Fruit fly (Drosophila melanogaster): ENCODE data around the gene Kal1.

DNA sequence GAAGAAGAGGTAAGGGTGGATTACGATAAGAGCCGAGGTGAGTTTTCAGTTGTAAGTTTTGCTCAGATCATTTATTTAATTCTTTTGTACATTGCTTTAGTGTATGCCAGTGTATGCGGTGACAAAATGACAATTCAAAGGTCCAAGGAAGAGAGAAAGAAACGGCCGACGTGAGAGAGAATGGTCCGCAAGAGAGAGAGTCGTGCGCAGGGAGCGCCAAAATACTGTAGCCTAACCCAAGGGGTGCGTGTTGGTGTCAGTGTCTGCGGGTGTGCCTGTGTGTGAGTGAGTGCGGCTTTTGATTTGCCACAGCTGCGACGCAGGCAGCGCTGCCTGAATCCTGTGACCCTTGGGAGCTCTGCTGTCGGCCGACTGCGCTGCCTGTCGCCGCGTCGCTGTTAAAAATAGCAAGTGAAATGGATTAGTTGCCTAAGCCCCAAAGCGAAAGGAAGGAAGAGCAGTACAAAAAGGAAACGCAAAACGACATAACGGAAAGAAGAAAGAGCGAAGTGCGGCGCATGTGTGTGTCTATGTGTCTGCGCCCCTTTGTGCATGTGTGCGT lies 48.5 kb upstream of the Kal1 start:
- TF ChIP-seq eg (GFP tag; IDR thresholded peaks at IDR 0.05) (no peak), ss (GFP tag; optimal IDR thresholded peaks at IDR 0.05) (peak in 1 of 2 experiments; percentile 18), pdm3 (GFP tag; optimal IDR thresholded peaks at IDR 0.05) (no peak), fd59A (GFP tag; optimal IDR thresholded peaks at IDR 0.05) (no peak), Sox102F (GFP tag; optimal IDR thresholded peaks at IDR 0.05) (no peak), CG6854 (GFP tag; optimal IDR thresholded peaks at IDR 0.05) (no peak), Hr39 (GFP tag; optimal IDR thresholded peaks at IDR 0.05) (no peak), CG32006 (GFP tag; optimal IDR thresholded peaks at IDR 0.05) (no peak), Met (GFP tag; optimal IDR thresholded peaks at IDR 0.05) (no peak), CG6163 (GFP tag; IDR thresholded peaks at IDR 0.05) (no peak), CG3032 (tag; optimal IDR thresholded peaks at IDR 0.05) (no peak), acj6 (GFP tag; optimal IDR thresholded peaks at IDR 0.05) (no peak)

All from whole organism, prepupa.